1 fruit fly cellular context compared by ENCODE assay signal in genomic region chr3L:3806330-3806729, dm6.
TF ChIP-seq lines count a peak whose summit lies in the region.

CG32264 (minus strand) TSS chr3L:3806459.
ntc (minus strand) TSS chr3L:3806459.
IntS10 (plus strand) TSS chr3L:3806710.

TF ChIP-seq in whole organism, embryonic, 481 proteins besides CTCF, POLR2A, EP300 and RAD21 (continued from another document and continues in another):
- no peak for TF ChIP-seq tgo (GFP tag; IDR thresholded peaks at IDR 0.05; lab: Robert Waterston, UW)
- no peak for TF ChIP-seq CG14860 (GFP tag; IDR thresholded peaks at IDR 0.05; lab: Robert Waterston, UW; ENCODE audit: partially characterized antibody)
- peak; percentile 70 for TF ChIP-seq tin (GFP tag; optimal IDR thresholded peaks at IDR 0.05; lab: Kevin White, UChicago)
- TF ChIP-seq row (GFP tag; IDR thresholded peaks at IDR 0.05; lab: Robert Waterston, UW), result peak; percentile 94
- TF ChIP-seq CG4707 (GFP tag; optimal IDR thresholded peaks at IDR 0.05; lab: Kevin White, UChicago), result no peak
- peak; percentile 65 for TF ChIP-seq dmrt11E (tag; optimal IDR thresholded peaks at IDR 0.05; lab: Kevin White, UChicago)
- peak; percentile 51 for TF ChIP-seq CG12744 (GFP tag; optimal IDR thresholded peaks at IDR 0.05; lab: Kevin White, UChicago)
- 0 out of 2 replicates have a peak, but pooled peaks have one; percentile 29 for TF ChIP-seq danr (GFP tag; IDR thresholded peaks at IDR 0.05; lab: Robert Waterston, UW)
- no peak; the same call in 1 of the 2 replicates for TF ChIP-seq inv (GFP tag; IDR thresholded peaks at IDR 0.05; lab: Robert Waterston, UW; ENCODE audit: partially characterized antibody)
- peak; percentile 72 for TF ChIP-seq Bteb2 (GFP tag; optimal IDR thresholded peaks at IDR 0.05; lab: Kevin White, UChicago)
- no peak for TF ChIP-seq grn (GFP tag; optimal IDR thresholded peaks at IDR 0.05; lab: Kevin White, UChicago)
- TF ChIP-seq Hr78 (GFP tag; optimal IDR thresholded peaks at IDR 0.05; lab: Kevin White, UChicago), result no peak
- peak; percentile 45 for TF ChIP-seq Oli (tag; optimal IDR thresholded peaks at IDR 0.05; lab: Kevin White, UChicago)
- no peak for TF ChIP-seq vnd (GFP tag; IDR thresholded peaks at IDR 0.05; lab: Robert Waterston, UW; ENCODE audit: partially characterized antibody)
- TF ChIP-seq CG1792 (GFP tag; optimal IDR thresholded peaks at IDR 0.05; lab: Kevin White, UChicago), result peak; percentile 23
- peak; percentile 69 for TF ChIP-seq CG16863 (GFP tag; optimal IDR thresholded peaks at IDR 0.05; lab: Kevin White, UChicago)
- no peak for TF ChIP-seq Dfd (GFP tag; optimal IDR thresholded peaks at IDR 0.05; lab: Kevin White, UChicago)
- peak; percentile 85 for TF ChIP-seq CG12659 (GFP tag; optimal IDR thresholded peaks at IDR 0.05; lab: Kevin White, UChicago)
- no peak for TF ChIP-seq stc (GFP tag; IDR thresholded peaks at IDR 0.05; lab: Robert Waterston, UW)
- peak; percentile 33 for TF ChIP-seq slou (GFP tag; optimal IDR thresholded peaks at IDR 0.05; lab: Kevin White, UChicago)
- no peak for TF ChIP-seq wor (GFP tag; IDR thresholded peaks at IDR 0.05; lab: Robert Waterston, UW)
- TF ChIP-seq Atf3 (GFP tag; optimal IDR thresholded peaks at IDR 0.05; lab: Kevin White, UChicago), result peak; percentile 59
- TF ChIP-seq nau (GFP tag; optimal IDR thresholded peaks at IDR 0.05; lab: Kevin White, UChicago), result peak; percentile 21
- no peak for TF ChIP-seq pita (GFP tag; optimal IDR thresholded peaks at IDR 0.05; lab: Kevin White, UChicago)
- no peak for TF ChIP-seq gsb-n (tag; optimal IDR thresholded peaks at IDR 0.05; lab: Kevin White, UChicago)
- peak; percentile 16 for TF ChIP-seq CG31388 (GFP tag; optimal IDR thresholded peaks at IDR 0.05; lab: Kevin White, UChicago)
- peak; percentile 41; the same call in 1 of the 2 replicates for TF ChIP-seq klu (GFP tag; IDR thresholded peaks at IDR 0.05; lab: Robert Waterston, UW)
- peak; percentile 74 for TF ChIP-seq bab2 (GFP tag; optimal IDR thresholded peaks at IDR 0.05; lab: Kevin White, UChicago)
- TF ChIP-seq p53 (GFP tag; optimal IDR thresholded peaks at IDR 0.05; lab: Kevin White, UChicago), result peak; percentile 19
- no peak for TF ChIP-seq wek (GFP tag; optimal IDR thresholded peaks at IDR 0.05; lab: Kevin White, UChicago)
- peak in 1 of 2 experiments; percentile 16 for TF ChIP-seq tll (GFP tag; optimal IDR thresholded peaks at IDR 0.05; lab: Kevin White, UChicago)
- TF ChIP-seq CG10959 (GFP tag; IDR thresholded peaks at IDR 0.05; lab: Robert Waterston, UW), result no peak
- TF ChIP-seq CG8924 (tag; optimal IDR thresholded peaks at IDR 0.05; lab: Kevin White, UChicago), result peak; percentile 73
- TF ChIP-seq twi (tag; optimal IDR thresholded peaks at IDR 0.05; lab: Kevin White, UChicago), result peak; percentile 58
- peak in 1 of 2 experiments; percentile 54 for TF ChIP-seq insv (GFP tag; optimal IDR thresholded peaks at IDR 0.05; lab: Kevin White, UChicago)
- TF ChIP-seq kay (GFP tag; optimal IDR thresholded peaks at IDR 0.05; lab: Kevin White, UChicago), result peak; percentile 25
- no peak for TF ChIP-seq Nf-YA (GFP tag; IDR thresholded peaks at IDR 0.05; lab: Robert Waterston, UW)
- peak; percentile 14 for TF ChIP-seq psq (GFP tag; optimal IDR thresholded peaks at IDR 0.05; lab: Kevin White, UChicago)
- TF ChIP-seq CG7839 (tag; optimal IDR thresholded peaks at IDR 0.05; lab: Kevin White, UChicago), result peak; percentile 68
- no peak for TF ChIP-seq CG4360 (GFP tag; IDR thresholded peaks at IDR 0.05; lab: Robert Waterston, UW)
- peak; percentile 80 for TF ChIP-seq MBD-R2 (GFP tag; IDR thresholded peaks at IDR 0.05; lab: Robert Waterston, UW)
- TF ChIP-seq eve (GFP tag; optimal IDR thresholded peaks at IDR 0.05; lab: Kevin White, UChicago), result no peak
- TF ChIP-seq CG9876 (GFP tag; optimal IDR thresholded peaks at IDR 0.05; lab: Kevin White, UChicago), result peak; percentile 69
- TF ChIP-seq Max (GFP tag; optimal IDR thresholded peaks at IDR 0.05; lab: Kevin White, UChicago), result peak; percentile 75
- no peak for TF ChIP-seq peb (GFP tag; IDR thresholded peaks at IDR 0.05; lab: Robert Waterston, UW)
- no peak for TF ChIP-seq HLHmδ (GFP tag; optimal IDR thresholded peaks at IDR 0.05; lab: Kevin White, UChicago)
- TF ChIP-seq CG2120 (GFP tag; optimal IDR thresholded peaks at IDR 0.05; lab: Kevin White, UChicago), result peak; percentile 90
- peak; percentile 47 for TF ChIP-seq CG7556 (GFP tag; optimal IDR thresholded peaks at IDR 0.05; lab: Kevin White, UChicago)
- no peak for TF ChIP-seq CG3726 (GFP tag; IDR thresholded peaks at IDR 0.05; lab: Robert Waterston, UW)
- TF ChIP-seq pros (GFP tag; optimal IDR thresholded peaks at IDR 0.05; lab: Kevin White, UChicago), result no peak
- peak; percentile 32 for TF ChIP-seq tup (GFP tag; optimal IDR thresholded peaks at IDR 0.05; lab: Kevin White, UChicago)
- TF ChIP-seq CG18011 (GFP tag; optimal IDR thresholded peaks at IDR 0.05; lab: Kevin White, UChicago), result peak; percentile 49
- TF ChIP-seq ind (GFP tag; optimal IDR thresholded peaks at IDR 0.05; lab: Kevin White, UChicago), result peak; percentile 77
- peak; percentile 22 for TF ChIP-seq CG3065 (GFP tag; optimal IDR thresholded peaks at IDR 0.05; lab: Kevin White, UChicago)
- peak; percentile 49 for TF ChIP-seq CG4820 (GFP tag; optimal IDR thresholded peaks at IDR 0.05; lab: Kevin White, UChicago)
- peak; percentile 82 for TF ChIP-seq B-H2 (GFP tag; optimal IDR thresholded peaks at IDR 0.05; lab: Kevin White, UChicago)
- TF ChIP-seq CG12391 (tag; optimal IDR thresholded peaks at IDR 0.05; lab: Kevin White, UChicago), result peak; percentile 79
- TF ChIP-seq CG3281 (GFP tag; optimal IDR thresholded peaks at IDR 0.05; lab: Kevin White, UChicago), result peak; percentile 65
- TF ChIP-seq CG2875 (GFP tag; optimal IDR thresholded peaks at IDR 0.05; lab: Kevin White, UChicago), result no peak
- peak; percentile 38 for TF ChIP-seq CG5245 (GFP tag; optimal IDR thresholded peaks at IDR 0.05; lab: Kevin White, UChicago)
- TF ChIP-seq CG30431 (GFP tag; optimal IDR thresholded peaks at IDR 0.05; lab: Kevin White, UChicago), result peak; percentile 45
- TF ChIP-seq CG9797 (GFP tag; optimal IDR thresholded peaks at IDR 0.05; lab: Kevin White, UChicago), result no peak
- TF ChIP-seq Ssrp (tag; optimal IDR thresholded peaks at IDR 0.05; lab: Kevin White, UChicago), result peak; percentile 63
- TF ChIP-seq sens-2 (GFP tag; IDR thresholded peaks at IDR 0.05; lab: Robert Waterston, UW), result no peak
- TF ChIP-seq CG31224 (GFP tag; IDR thresholded peaks at IDR 0.05; lab: Robert Waterston, UW), result peak; percentile 56
- peak; percentile 10 for TF ChIP-seq CG17912 (GFP tag; optimal IDR thresholded peaks at IDR 0.05; lab: Kevin White, UChicago)
- peak; percentile 48 for TF ChIP-seq CG15696 (tag; optimal IDR thresholded peaks at IDR 0.05; lab: Kevin White, UChicago)
- TF ChIP-seq nerfin-1 (tag; optimal IDR thresholded peaks at IDR 0.05; lab: Kevin White, UChicago), result peak; percentile 57
- TF ChIP-seq tx (GFP tag; optimal IDR thresholded peaks at IDR 0.05; lab: Kevin White, UChicago), result peak; percentile 78
- no peak for TF ChIP-seq salm (tag; optimal IDR thresholded peaks at IDR 0.05; lab: Kevin White, UChicago)
- TF ChIP-seq Chrac-16 (GFP tag; optimal IDR thresholded peaks at IDR 0.05; lab: Kevin White, UChicago), result peak; percentile 78
- no peak for TF ChIP-seq wdn (GFP tag; IDR thresholded peaks at IDR 0.05; lab: Robert Waterston, UW)
- TF ChIP-seq CG10979 (tag; optimal IDR thresholded peaks at IDR 0.05; lab: Kevin White, UChicago), result peak; percentile 53
- TF ChIP-seq CG8478 (optimal IDR thresholded peaks at IDR 0.05; lab: Kevin White, UChicago), result no peak
- peak; percentile 33 for TF ChIP-seq CG10462 (GFP tag; optimal IDR thresholded peaks at IDR 0.05; lab: Kevin White, UChicago)
- peak; percentile 30; the same call in 1 of the 2 replicates for TF ChIP-seq cas (GFP tag; IDR thresholded peaks at IDR 0.05; lab: Robert Waterston, UW)
- peak; percentile 36 for TF ChIP-seq CG3838 (GFP tag; optimal IDR thresholded peaks at IDR 0.05; lab: Kevin White, UChicago)
- peak; percentile 28 for TF ChIP-seq CG1529 (GFP tag; optimal IDR thresholded peaks at IDR 0.05; lab: Kevin White, UChicago)
- peak; percentile 79 for TF ChIP-seq grau (tag; optimal IDR thresholded peaks at IDR 0.05; lab: Kevin White, UChicago)
- peak; percentile 51 for TF ChIP-seq CG33557 (GFP tag; optimal IDR thresholded peaks at IDR 0.05; lab: Kevin White, UChicago)
- TF ChIP-seq Lim3 (GFP tag; IDR thresholded peaks at IDR 0.05; lab: Robert Waterston, UW), result no peak
- peak; percentile 36 for TF ChIP-seq esg (GFP tag; conservative IDR thresholded peaks at IDR 0.05; lab: Robert Waterston, UW)
- TF ChIP-seq tap (tag; optimal IDR thresholded peaks at IDR 0.05; lab: Kevin White, UChicago), result no peak
- TF ChIP-seq CG9215 (GFP tag; IDR thresholded peaks at IDR 0.05; lab: Robert Waterston, UW), result peak; percentile 55
- peak; percentile 64; the same call in 1 of the 2 replicates for TF ChIP-seq Ptx1 (GFP tag; IDR thresholded peaks at IDR 0.05; lab: Robert Waterston, UW)
- TF ChIP-seq CG2889 (GFP tag; IDR thresholded peaks at IDR 0.05; lab: Robert Waterston, UW), result no peak
- TF ChIP-seq CG1233 (GFP tag; optimal IDR thresholded peaks at IDR 0.05; lab: Kevin White, UChicago), result peak; percentile 36
- peak; percentile 36 for TF ChIP-seq CG1603 (tag; optimal IDR thresholded peaks at IDR 0.05; lab: Kevin White, UChicago)
- peak; percentile 69 for TF ChIP-seq Ets97D (GFP tag; optimal IDR thresholded peaks at IDR 0.05; lab: Kevin White, UChicago)
- TF ChIP-seq CG8765 (GFP tag; IDR thresholded peaks at IDR 0.05; lab: Robert Waterston, UW), result no peak
- peak; percentile 70 for TF ChIP-seq disco-r (GFP tag; optimal IDR thresholded peaks at IDR 0.05; lab: Kevin White, UChicago)
- TF ChIP-seq CG10147 (GFP tag; optimal IDR thresholded peaks at IDR 0.05; lab: Kevin White, UChicago), result peak; percentile 67
- no peak for TF ChIP-seq sqz (GFP tag; optimal IDR thresholded peaks at IDR 0.05; lab: Kevin White, UChicago)
- TF ChIP-seq CG12071 (GFP tag; optimal IDR thresholded peaks at IDR 0.05; lab: Kevin White, UChicago), result no peak
- TF ChIP-seq ap (GFP tag; IDR thresholded peaks at IDR 0.05; lab: Robert Waterston, UW), result peak; percentile 21; the same call in 1 of the 2 replicates
- TF ChIP-seq odd (GFP tag; optimal IDR thresholded peaks at IDR 0.05; lab: Kevin White, UChicago), result peak; percentile 4
- no peak for TF ChIP-seq Vsx1 (GFP tag; optimal IDR thresholded peaks at IDR 0.05; lab: Kevin White, UChicago)
- no peak for TF ChIP-seq dimm (GFP tag; IDR thresholded peaks at IDR 0.05; lab: Robert Waterston, UW)
- no peak for TF ChIP-seq CG11695 (GFP tag; IDR thresholded peaks at IDR 0.05; lab: Robert Waterston, UW)
- TF ChIP-seq CG11560 (tag; IDR thresholded peaks at IDR 0.05; lab: Robert Waterston, UW), result peak; percentile 31; the same call in 2 of the 3 replicates
- TF ChIP-seq Fer3 (tag; optimal IDR thresholded peaks at IDR 0.05; lab: Kevin White, UChicago), result peak; percentile 63
- peak; percentile 77 for TF ChIP-seq mam (GFP tag; optimal IDR thresholded peaks at IDR 0.05; lab: Kevin White, UChicago)
- no peak for TF ChIP-seq trh (GFP tag; optimal IDR thresholded peaks at IDR 0.05; lab: Kevin White, UChicago)
- no peak for TF ChIP-seq Dip2 (GFP tag; IDR thresholded peaks at IDR 0.05; lab: Robert Waterston, UW)
- TF ChIP-seq CG3847 (GFP tag; IDR thresholded peaks at IDR 0.05; lab: Robert Waterston, UW), result peak; percentile 74
- no peak for TF ChIP-seq dmrt99B (tag; optimal IDR thresholded peaks at IDR 0.05; lab: Kevin White, UChicago)
- peak; percentile 49 for TF ChIP-seq CG12769 (tag; optimal IDR thresholded peaks at IDR 0.05; lab: Kevin White, UChicago)
- TF ChIP-seq Lhr (GFP tag; optimal IDR thresholded peaks at IDR 0.05; lab: Kevin White, UChicago), result peak; percentile 42
- no peak for TF ChIP-seq pfk (GFP tag; optimal IDR thresholded peaks at IDR 0.05; lab: Kevin White, UChicago)
- no peak for TF ChIP-seq Gsc (GFP tag; IDR thresholded peaks at IDR 0.05; lab: Robert Waterston, UW)
- TF ChIP-seq CG15514 (GFP tag; optimal IDR thresholded peaks at IDR 0.05; lab: Kevin White, UChicago), result peak; percentile 78
- TF ChIP-seq lmd (GFP tag; IDR thresholded peaks at IDR 0.05; lab: Robert Waterston, UW), result peak; percentile 51; the same call in 1 of the 2 replicates
- peak; percentile 76 for TF ChIP-seq CG2678 (tag; optimal IDR thresholded peaks at IDR 0.05; lab: Kevin White, UChicago)
- TF ChIP-seq HmgD (GFP tag; optimal IDR thresholded peaks at IDR 0.05; lab: Kevin White, UChicago), result peak; percentile 81
- TF ChIP-seq Spps (tag; optimal IDR thresholded peaks at IDR 0.05; lab: Kevin White, UChicago), result no peak
- peak; percentile 72 for TF ChIP-seq slbo (GFP tag; IDR thresholded peaks at IDR 0.05; lab: Robert Waterston, UW)
- TF ChIP-seq CG13894 (tag; optimal IDR thresholded peaks at IDR 0.05; lab: Kevin White, UChicago), result peak; percentile 62
- peak; percentile 58 for TF ChIP-seq Camta (GFP tag; optimal IDR thresholded peaks at IDR 0.05; lab: Kevin White, UChicago)
- peak; percentile 34; the same call in 1 of the 2 replicates for TF ChIP-seq CG11085 (GFP tag; IDR thresholded peaks at IDR 0.05; lab: Robert Waterston, UW)
- peak; percentile 61 for TF ChIP-seq cato (GFP tag; optimal IDR thresholded peaks at IDR 0.05; lab: Kevin White, UChicago; ENCODE audit: borderline replicate concordance)
- TF ChIP-seq CG10654 (GFP tag; optimal IDR thresholded peaks at IDR 0.05; lab: Kevin White, UChicago), result peak; percentile 62
- no peak for TF ChIP-seq Ada2b (GFP tag; IDR thresholded peaks at IDR 0.05; lab: Robert Waterston, UW)
- no peak for TF ChIP-seq CG12299 (tag; optimal IDR thresholded peaks at IDR 0.05; lab: Kevin White, UChicago)
- TF ChIP-seq phol (tag; optimal IDR thresholded peaks at IDR 0.05; lab: Kevin White, UChicago), result peak; percentile 68
- TF ChIP-seq knrl (GFP tag; IDR thresholded peaks at IDR 0.05; lab: Robert Waterston, UW; ENCODE audit: partially characterized antibody), result peak; percentile 66
- peak; percentile 66 for TF ChIP-seq Dek (tag; optimal IDR thresholded peaks at IDR 0.05; lab: Kevin White, UChicago)
- peak; percentile 67 for TF ChIP-seq pzg (GFP tag; optimal IDR thresholded peaks at IDR 0.05; lab: Kevin White, UChicago)
- TF ChIP-seq Rx (GFP tag; IDR thresholded peaks at IDR 0.05; lab: Robert Waterston, UW), result no peak
- TF ChIP-seq jigr1 (GFP tag; IDR thresholded peaks at IDR 0.05; lab: Robert Waterston, UW), result no peak
- TF ChIP-seq CG31441 (GFP tag; IDR thresholded peaks at IDR 0.05; lab: Robert Waterston, UW), result no peak
- peak; percentile 69 for TF ChIP-seq sna (GFP tag; IDR thresholded peaks at IDR 0.05; lab: Robert Waterston, UW; ENCODE audit: partially characterized antibody)
- TF ChIP-seq CG13287 (GFP tag; IDR thresholded peaks at IDR 0.05; lab: Robert Waterston, UW; ENCODE audit: partially characterized antibody), result peak; percentile 81
